Worm (Caenorhabditis elegans) whole organism, mixed stage, embryonic: ENCODE results near the gene hex-3.

ENCODE experiments used
- M03D4.4 ChIP-seq: sonication (generic microtip); optimal IDR thresholded peaks from 2 replicates; lab custom pipeline; 2017; ENCODE audit warnings: mild to moderate bottlenecking, missing genetic modification characterization, missing compliant biosample characterization
- bed-3 ChIP-seq: fragments of 200-800 bp; sonication (Bioruptor generic); optimal IDR thresholded peaks from 3 replicates; lab custom pipeline; 2018; ENCODE audit warnings: mild to moderate bottlenecking, missing genetic modification characterization, moderate library complexity, missing compliant biosample characterization
- blmp-1 ChIP-seq: fragments of 150-350 bp; optimal IDR thresholded peaks from 2 replicates; lab custom pipeline; 2014; ENCODE audit warnings: missing biosample characterization, missing genetic modification characterization
- ceh-39 ChIP-seq: fragments of 150-350 bp; optimal IDR thresholded peaks from 2 replicates; lab custom pipeline; 2014; ENCODE audit warnings: missing biosample characterization, missing genetic modification characterization
- ceh-43 ChIP-seq: fragments of 200-800 bp; sonication (Bioruptor generic); optimal IDR thresholded peaks from 2 replicates; lab custom pipeline; 2018; ENCODE audit warnings: mild to moderate bottlenecking, missing genetic modification characterization, moderate library complexity, missing compliant biosample characterization
- ceh-83 ChIP-seq: fragments of 200-800 bp; sonication (Bioruptor generic); optimal IDR thresholded peaks from 2 replicates; lab custom pipeline; 2018; ENCODE audit warnings: mild to moderate bottlenecking, missing genetic modification characterization, missing compliant biosample characterization
- ces-1 ChIP-seq: fragments of 150-350 bp; optimal IDR thresholded peaks from 2 replicates; lab custom pipeline; 2014; ENCODE audit warnings: missing biosample characterization, missing genetic modification reagents, missing genetic modification characterization
- cnd-1 ChIP-seq: fragments of 200-800 bp; sonication (Bioruptor generic); optimal IDR thresholded peaks from 2 replicates; lab custom pipeline; 2018; ENCODE audit warnings: mild to moderate bottlenecking, missing genetic modification characterization, missing compliant biosample characterization
- drap-1 ChIP-seq: fragments of 200-800 bp; sonication (Bioruptor generic); optimal IDR thresholded peaks from 3 replicates; lab custom pipeline; 2018; ENCODE audit warnings: mild to moderate bottlenecking, missing genetic modification characterization, missing compliant biosample characterization
- elt-1 ChIP-seq: sonication (generic microtip); optimal IDR thresholded peaks from 2 replicates; lab custom pipeline; 2017; ENCODE audit warnings: missing genetic modification characterization, mild to moderate bottlenecking, missing compliant biosample characterization, antibody characterized with exemption, moderate library complexity, borderline replicate concordance; ENCODE audit not compliant: insufficient read depth
- elt-3 ChIP-seq: fragments of 150-350 bp; optimal IDR thresholded peaks from 2 replicates; lab custom pipeline; 2014; ENCODE audit warnings: missing biosample characterization, missing genetic modification characterization
- flh-1 ChIP-seq: fragments of 200-800 bp; sonication (Bioruptor generic); optimal IDR thresholded peaks from 2 replicates; lab custom pipeline; 2018; ENCODE audit warnings: mild to moderate bottlenecking, missing genetic modification characterization, moderate library complexity, missing compliant biosample characterization
- ham-2 ChIP-seq: fragments of 200-800 bp; sonication (Bioruptor generic); optimal IDR thresholded peaks from 2 replicates; lab custom pipeline; 2018; ENCODE audit warnings: mild to moderate bottlenecking, missing genetic modification characterization, missing compliant biosample characterization
- hlh-1 ChIP-seq: fragments of 150-350 bp; optimal IDR thresholded peaks from 2 replicates; lab custom pipeline; 2014; ENCODE audit warnings: missing biosample characterization, missing genetic modification reagents, missing genetic modification characterization
- lin-13 ChIP-seq: fragments of 150-350 bp; optimal IDR thresholded peaks from 2 replicates; lab custom pipeline; 2014; ENCODE audit warnings: missing biosample characterization, missing genetic modification characterization
- lin-32 ChIP-seq: fragments of 200-800 bp; sonication (Bioruptor generic); optimal IDR thresholded peaks from 2 replicates; lab custom pipeline; 2018; ENCODE audit warnings: mild to moderate bottlenecking, missing genetic modification characterization, missing compliant biosample characterization
- lsy-2 ChIP-seq: fragments of 150-350 bp; optimal IDR thresholded peaks from 2 replicates; lab custom pipeline; 2014; ENCODE audit warnings: missing biosample characterization, missing genetic modification characterization
- mep-1 ChIP-seq: fragments of 150-350 bp; optimal IDR thresholded peaks from 2 replicates; lab custom pipeline; 2017; ENCODE audit warnings: missing biosample characterization, missing genetic modification reagents, missing genetic modification characterization, inconsistent platforms
- mls-2 ChIP-seq: sonication (generic microtip); optimal IDR thresholded peaks from 2 replicates; lab custom pipeline; 2016; ENCODE audit warnings: mild to moderate bottlenecking, missing genetic modification characterization, moderate library complexity, missing compliant biosample characterization
- nhr-12 ChIP-seq: fragments of 150-350 bp; optimal IDR thresholded peaks from 2 replicates; lab custom pipeline; 2014; ENCODE audit warnings: missing biosample characterization, missing genetic modification characterization
- nhr-2 ChIP-seq: fragments of 150-350 bp; optimal IDR thresholded peaks from 2 replicates; lab custom pipeline; 2014; ENCODE audit warnings: missing biosample characterization, missing genetic modification characterization
- nhr-237 ChIP-seq: fragments of 150-350 bp; optimal IDR thresholded peaks from 2 replicates; lab custom pipeline; 2014; ENCODE audit warnings: missing biosample characterization, missing genetic modification characterization
- pha-4 ChIP-seq: fragments of 150-350 bp; optimal IDR thresholded peaks from 2 replicates; lab custom pipeline; 2018; ENCODE audit warnings: missing biosample characterization, missing genetic modification reagents, missing genetic modification characterization
- sem-2 ChIP-seq: fragments of 200-800 bp; sonication (Bioruptor generic); optimal IDR thresholded peaks from 2 replicates; lab custom pipeline; 2018; ENCODE audit warnings: mild to moderate bottlenecking, missing genetic modification characterization, missing compliant biosample characterization
- snpc-4 ChIP-seq: fragments of 150-350 bp; optimal IDR thresholded peaks from 2 replicates; lab custom pipeline; 2014; ENCODE audit warnings: missing biosample characterization, missing genetic modification characterization
- sptf-1 ChIP-seq: sonication (generic microtip); optimal IDR thresholded peaks from 2 replicates; lab custom pipeline; 2017; ENCODE audit warnings: mild to moderate bottlenecking, missing genetic modification characterization, moderate library complexity, missing compliant biosample characterization
- tbx-8 ChIP-seq: fragments of 200-800 bp; sonication (Bioruptor generic); optimal IDR thresholded peaks from 2 replicates; lab custom pipeline; 2018; ENCODE audit warnings: mild to moderate bottlenecking, missing genetic modification characterization, moderate library complexity, missing compliant biosample characterization
- unc-120 ChIP-seq: sonication (generic microtip); optimal IDR thresholded peaks from 2 replicates; lab custom pipeline; 2017; ENCODE audit warnings: missing genetic modification characterization, missing compliant biosample characterization; ENCODE audit not compliant: poor library complexity, severe bottlenecking
- unc-39 ChIP-seq: fragments of 150-350 bp; optimal IDR thresholded peaks from 2 replicates; lab custom pipeline; 2014; ENCODE audit warnings: missing biosample characterization, missing genetic modification characterization
- zip-8 ChIP-seq: fragments of 150-350 bp; optimal IDR thresholded peaks from 2 replicates; lab custom pipeline; 2014; ENCODE audit warnings: missing biosample characterization, missing genetic modification characterization
- ztf-11 ChIP-seq: fragments of 150-350 bp; optimal IDR thresholded peaks from 2 replicates; lab custom pipeline; 2014; ENCODE audit warnings: missing biosample characterization, missing genetic modification characterization

Gene hex-3

ce11 chrIII:10844873-10845272 lies 4.1 kb upstream of the hex-3 start, which contains the start of gene pde-12:
Gene pde-12, minus strand, starts transcription at chrIII:10845020.
- peak; percentile 52 for TF ChIP-seq pha-4
- no peak for TF ChIP-seq mls-2 (tag; lab: Kevin White, UChicago)
- TF ChIP-seq unc-39: no peak
- peak; percentile 47 for TF ChIP-seq mep-1 (tag; lab: Kevin White, UChicago)
- TF ChIP-seq lin-13 (tag; lab: Kevin White, UChicago): peak; percentile 80
- peak; percentile 54 for TF ChIP-seq lsy-2 (tag; lab: Kevin White, UChicago)
- TF ChIP-seq blmp-1: no peak
- peak; percentile 40 for TF ChIP-seq sptf-1 (tag; lab: Kevin White, UChicago)
- peak; percentile 8 for TF ChIP-seq nhr-237 (tag; lab: Kevin White, UChicago)
- TF ChIP-seq ces-1: peak; percentile 56
- no peak for TF ChIP-seq zip-8

- TF ChIP-seq nhr-2 (tag; lab: Kevin White, UChicago) (no peak), flh-1 (GFP tag; lab: Kevin White, UChicago) (no peak), ceh-39 (tag; lab: Kevin White, UChicago) (no peak), pha-4 (no peak), mls-2 (tag; lab: Kevin White, UChicago) (peak; percentile 16), hlh-1 (tag; lab: Kevin White, UChicago) (peak; percentile 7), mep-1 (tag; lab: Kevin White, UChicago) (peak; percentile 20), sptf-1 (tag; lab: Kevin White, UChicago) (peak; percentile 10), unc-120 (tag; lab: Kevin White, UChicago) (peak; percentile 81), ztf-11 (tag; lab: Kevin White, UChicago) (no peak), ceh-43 (GFP tag; lab: Kevin White, UChicago) (no peak), ces-1 (peak; percentile 47), lsy-2 (tag; lab: Kevin White, UChicago) (peak; percentile 6)
Observed at ce11 chrIII:10855398-10855880, 6.4 kb downstream of the hex-3 start, which contains the start of gene Y39A1C.1. Gene Y39A1C.1, plus strand, starts transcription at chrIII:10855448.

- TF ChIP-seq unc-39 (no peak), sptf-1 (tag; lab: Kevin White, UChicago) (peak; percentile 51), nhr-12 (no peak), lin-32 (peak; percentile 53), elt-1 (tag; lab: Kevin White, UChicago) (no peak), ham-2 (GFP tag; lab: Kevin White, UChicago) (no peak), cnd-1 (tag; lab: Kevin White, UChicago) (peak; percentile 77), lin-13 (tag; lab: Kevin White, UChicago) (no peak), unc-120 (tag; lab: Kevin White, UChicago) (no peak), lsy-2 (tag; lab: Kevin White, UChicago) (no peak), ceh-43 (GFP tag; lab: Kevin White, UChicago) (no peak), ceh-83 (GFP tag; lab: Kevin White, UChicago) (peak; percentile 68), snpc-4 (tag; lab: Kevin White, UChicago) (no peak), elt-3 (no peak), bed-3 (peak; percentile 35), mls-2 (tag; lab: Kevin White, UChicago) (peak; percentile 26), M03D4.4 (tag; lab: Kevin White, UChicago) (no peak), drap-1 (peak; percentile 33), tbx-8 (GFP tag; lab: Kevin White, UChicago) (no peak), nhr-237 (tag; lab: Kevin White, UChicago) (no peak), sem-2 (no peak), ceh-39 (tag; lab: Kevin White, UChicago) (no peak)
Observed at ce11 chrIII:10856830-10857229, 7.8 kb downstream of the hex-3 start.

ce11 chrIII:10857984-10858383 lies 9.0 kb downstream of the hex-3 start, which contains the start of gene oxi-1:
Gene oxi-1, plus strand, starts transcription at chrIII:10858284.
- TF ChIP-seq zip-8: no peak
- no peak for TF ChIP-seq drap-1
- no peak for TF ChIP-seq ham-2 (GFP tag; lab: Kevin White, UChicago)
- no peak for TF ChIP-seq nhr-12
- no peak for TF ChIP-seq ztf-11 (tag; lab: Kevin White, UChicago)
- no peak for TF ChIP-seq pha-4
- no peak for TF ChIP-seq bed-3
- no peak for TF ChIP-seq tbx-8 (GFP tag; lab: Kevin White, UChicago)
